Worm (Caenorhabditis elegans): Measurements from ENCODE around the gene clec-51.

Gene clec-51

ce11 chrIV:8175686-8176532 lies 12.3 kb upstream of the clec-51 start, which contains the start of gene pct-1:
Gene pct-1 (plus strand): TSS chrIV:8176482.
- TF ChIP-seq unc-62 (GFP tag; optimal IDR thresholded peaks at IDR 0.05) = no peak

- no peak for TF ChIP-seq unc-62 (GFP tag; optimal IDR thresholded peaks at IDR 0.05)
These were observed 11.2 kb upstream of the clec-51 start for ce11 chrIV:8174792-8175191.

ce11 chrIV:8173610-8174009 lies 10.0 kb upstream of the clec-51 start:
- TF ChIP-seq unc-62 (GFP tag; optimal IDR thresholded peaks at IDR 0.05) = no peak

ce11 chrIV:8171376-8171775 lies 7.8 kb upstream of the clec-51 start:
- no peak for TF ChIP-seq unc-62 (GFP tag; optimal IDR thresholded peaks at IDR 0.05)

- no peak for TF ChIP-seq unc-62 (GFP tag; optimal IDR thresholded peaks at IDR 0.05)
These were observed 6.7 kb upstream of the clec-51 start for ce11 chrIV:8170264-8170663.

- TF ChIP-seq unc-62 (GFP tag; optimal IDR thresholded peaks at IDR 0.05) = no peak
These were observed 6.1 kb upstream of the clec-51 start, which contains the start of gene C07G1.15 for ce11 chrIV:8169674-8170073. Gene C07G1.15 (plus strand): TSS chrIV:8169974.

ce11 chrIV:8168660-8169059 lies 5.1 kb upstream of the clec-51 start, which contains the start of gene clec-52:
Gene clec-52 (minus strand): TSS chrIV:8168760.
- TF ChIP-seq unc-62 (GFP tag; optimal IDR thresholded peaks at IDR 0.05) = no peak

- TF ChIP-seq unc-62 (GFP tag; optimal IDR thresholded peaks at IDR 0.05) = no peak
These were observed 2.4 kb upstream of the clec-51 start, which contains the start of gene B0218.7 for ce11 chrIV:8165950-8166349. Gene B0218.7 (minus strand): TSS chrIV:8166050.

- TF ChIP-seq unc-62 (GFP tag; optimal IDR thresholded peaks at IDR 0.05) = no peak
These were observed 915 bp upstream of the clec-51 start for ce11 chrIV:8164515-8164914.

ce11 chrIV:8161774-8162173 lies 1.8 kb downstream of the clec-51 start:
- no peak for TF ChIP-seq unc-62 (GFP tag; optimal IDR thresholded peaks at IDR 0.05)

- no peak for TF ChIP-seq unc-62 (GFP tag; optimal IDR thresholded peaks at IDR 0.05)
These were observed 3.6 kb downstream of the clec-51 start for ce11 chrIV:8159995-8160394.

- no peak for TF ChIP-seq unc-62 (GFP tag; optimal IDR thresholded peaks at IDR 0.05)
These were observed 4.5 kb downstream of the clec-51 start, which contains the start of gene faah-1 for ce11 chrIV:8159087-8159486. Gene faah-1 (plus strand): TSS chrIV:8159387.

- no peak for TF ChIP-seq unc-62 (GFP tag; optimal IDR thresholded peaks at IDR 0.05)
These were observed 6.4 kb downstream of the clec-51 start, which contains the start of gene B0218.5 for ce11 chrIV:8157161-8157560. Gene B0218.5 (minus strand): TSS chrIV:8157261.

ce11 chrIV:8154966-8155365 lies 8.6 kb downstream of the clec-51 start:
- TF ChIP-seq unc-62 (GFP tag; optimal IDR thresholded peaks at IDR 0.05) = no peak

ce11 chrIV:8153163-8153562 lies 10.4 kb downstream of the clec-51 start:
- TF ChIP-seq unc-62 (GFP tag; optimal IDR thresholded peaks at IDR 0.05) = no peak

ce11 chrIV:8152688-8153087 lies 10.9 kb downstream of the clec-51 start:
- no peak for TF ChIP-seq unc-62 (GFP tag; optimal IDR thresholded peaks at IDR 0.05)

ce11 chrIV:8152145-8152544 lies 11.5 kb downstream of the clec-51 start, which contains the start of gene faah-2:
Gene faah-2 (plus strand): TSS chrIV:8152445.
- TF ChIP-seq unc-62 (GFP tag; optimal IDR thresholded peaks at IDR 0.05) = no peak

All from whole organism, dauer.